Worm (Caenorhabditis elegans) whole organism, mixed stage, embryonic: Measurements from ENCODE around the gene hira-1.

Experiments used
- ceh-43 ChIP-seq: fragments of 200-800 bp; sonication (Bioruptor generic); optimal IDR thresholded peaks from 2 replicates; lab custom pipeline; 2018; ENCODE audit warnings: mild to moderate bottlenecking, missing genetic modification characterization, moderate library complexity, missing compliant biosample characterization
- ces-1 ChIP-seq: fragments of 150-350 bp; optimal IDR thresholded peaks from 2 replicates; lab custom pipeline; 2014; ENCODE audit warnings: missing biosample characterization, missing genetic modification reagents, missing genetic modification characterization
- lin-32 ChIP-seq: fragments of 200-800 bp; sonication (Bioruptor generic); optimal IDR thresholded peaks from 2 replicates; lab custom pipeline; 2018; ENCODE audit warnings: mild to moderate bottlenecking, missing genetic modification characterization, missing compliant biosample characterization
- lsy-2 ChIP-seq: fragments of 150-350 bp; optimal IDR thresholded peaks from 2 replicates; lab custom pipeline; 2014; ENCODE audit warnings: missing biosample characterization, missing genetic modification characterization
- mep-1 ChIP-seq: fragments of 150-350 bp; optimal IDR thresholded peaks from 2 replicates; lab custom pipeline; 2017; ENCODE audit warnings: missing biosample characterization, missing genetic modification reagents, missing genetic modification characterization, inconsistent platforms
- nhr-76 ChIP-seq: sonication (generic microtip); optimal IDR thresholded peaks from 2 replicates; lab custom pipeline; 2017; ENCODE audit warnings: missing biosample characterization, missing genetic modification characterization
- pha-4 ChIP-seq: fragments of 150-350 bp; optimal IDR thresholded peaks from 2 replicates; lab custom pipeline; 2018; ENCODE audit warnings: missing biosample characterization, missing genetic modification reagents, missing genetic modification characterization
- snpc-4 ChIP-seq: fragments of 150-350 bp; optimal IDR thresholded peaks from 2 replicates; lab custom pipeline; 2014; ENCODE audit warnings: missing biosample characterization, missing genetic modification characterization
- sptf-1 ChIP-seq: sonication (generic microtip); optimal IDR thresholded peaks from 2 replicates; lab custom pipeline; 2017; ENCODE audit warnings: mild to moderate bottlenecking, missing genetic modification characterization, moderate library complexity, missing compliant biosample characterization
- unc-39 ChIP-seq: fragments of 150-350 bp; optimal IDR thresholded peaks from 2 replicates; lab custom pipeline; 2014; ENCODE audit warnings: missing biosample characterization, missing genetic modification characterization
- unc-62 ChIP-seq: fragments of 150-350 bp; optimal IDR thresholded peaks from 2 replicates; lab custom pipeline; 2014; ENCODE audit warnings: missing biosample characterization, missing genetic modification reagents, missing genetic modification characterization
- ztf-11 ChIP-seq: fragments of 150-350 bp; optimal IDR thresholded peaks from 2 replicates; lab custom pipeline; 2014; ENCODE audit warnings: missing biosample characterization, missing genetic modification characterization

- TF ChIP-seq pha-4 (tag; lab: Kevin White, UChicago) (no peak), unc-62 (GFP tag; lab: Kevin White, UChicago) (no peak), sptf-1 (tag; lab: Kevin White, UChicago) (no peak), lin-32 (no peak), snpc-4 (tag; lab: Kevin White, UChicago) (no peak), nhr-76 (no peak), ceh-43 (no peak), mep-1 (tag; lab: Kevin White, UChicago) (no peak), lsy-2 (tag; lab: Kevin White, UChicago) (no peak), ces-1 (GFP tag; lab: Kevin White, UChicago) (no peak), ztf-11 (no peak), unc-39 (tag; lab: Kevin White, UChicago) (no peak)
Observed at ce11 chrIII:5160803-5161202, 30.1 kb upstream of the hira-1 start.
